Worm (Caenorhabditis elegans) whole organism, L2 larva: ENCODE results near the gene T13C5.6.

Source experiments
- C34F6.9 ChIP-seq: fragments of 150-350 bp; optimal IDR thresholded peaks from 2 replicates; lab custom pipeline; 2014; ENCODE audit warnings: missing biosample characterization, missing genetic modification characterization
- F13H6.1 ChIP-seq: sonication (generic microtip); optimal IDR thresholded peaks from 2 replicates; lab custom pipeline; 2016; ENCODE audit warnings: missing genetic modification characterization, missing compliant biosample characterization
- R02D3.7 ChIP-seq: fragments of 150-350 bp; optimal IDR thresholded peaks from 2 replicates; lab custom pipeline; 2014; ENCODE audit warnings: missing biosample characterization, missing genetic modification characterization
- Y55F3AM.14 ChIP-seq: fragments of 200-800 bp; sonication (Bioruptor generic); optimal IDR thresholded peaks from 2 replicates; lab custom pipeline; 2018; ENCODE audit warnings: mild to moderate bottlenecking, missing genetic modification characterization, missing compliant biosample characterization
- ZK546.5 ChIP-seq: sonication (generic microtip); optimal IDR thresholded peaks from 2 replicates; lab custom pipeline; 2017; ENCODE audit warnings: missing biosample characterization, missing genetic modification characterization
- ama-1 ChIP-seq: fragments of 150-350 bp; optimal IDR thresholded peaks from 2 replicates; lab custom pipeline; 2018; ENCODE audit warnings: inconsistent platforms
- blmp-1 ChIP-seq: sonication (generic microtip); optimal IDR thresholded peaks from 2 replicates; lab custom pipeline; 2017; ENCODE audit warnings: missing genetic modification characterization, mild to moderate bottlenecking, missing compliant biosample characterization, antibody characterized with exemption, moderate library complexity; ENCODE audit not compliant: insufficient read depth
- ceh-16 ChIP-seq: fragments of 150-350 bp; optimal IDR thresholded peaks from 2 replicates; lab custom pipeline; 2014; ENCODE audit warnings: missing biosample characterization, missing genetic modification characterization
- ceh-82 ChIP-seq: fragments of 150-350 bp; optimal IDR thresholded peaks from 2 replicates; lab custom pipeline; 2014; ENCODE audit warnings: missing biosample characterization, missing genetic modification characterization
- crh-2 ChIP-seq: sonication (generic microtip); optimal IDR thresholded peaks from 2 replicates; lab custom pipeline; 2017; ENCODE audit warnings: missing biosample characterization, missing genetic modification characterization
- egl-27 ChIP-seq: sonication (generic microtip); optimal IDR thresholded peaks from 3 replicates; lab custom pipeline; 2017; ENCODE audit warnings: missing biosample characterization, missing genetic modification reagents, missing genetic modification characterization
- elt-1 ChIP-seq: fragments of 150-350 bp; optimal IDR thresholded peaks from 2 replicates; lab custom pipeline; 2014; ENCODE audit warnings: missing biosample characterization, missing genetic modification characterization
- elt-3 ChIP-seq: sonication (generic microtip); optimal IDR thresholded peaks from 2 replicates; lab custom pipeline; 2017; ENCODE audit warnings: missing biosample characterization, missing genetic modification characterization
- fos-1 ChIP-seq: fragments of 150-350 bp; optimal IDR thresholded peaks from 2 replicates; lab custom pipeline; 2014; ENCODE audit warnings: missing biosample characterization, missing genetic modification characterization
- gmeb-1 ChIP-seq: fragments of 150-350 bp; optimal IDR thresholded peaks from 2 replicates; lab custom pipeline; 2014; ENCODE audit warnings: missing biosample characterization, missing genetic modification characterization
- lin-11 ChIP-seq: fragments of 150-350 bp; sonication (generic microtip); optimal IDR thresholded peaks from 2 replicates; lab custom pipeline; 2014; ENCODE audit warnings: missing biosample characterization, missing genetic modification characterization, inconsistent platforms, mixed read lengths
- lin-13 ChIP-seq: fragments of 150-350 bp; optimal IDR thresholded peaks from 2 replicates; lab custom pipeline; 2014; ENCODE audit warnings: missing biosample characterization, missing genetic modification reagents, missing genetic modification characterization
- lin-39 ChIP-seq: fragments of 150-350 bp; optimal IDR thresholded peaks from 2 replicates; lab custom pipeline; 2014; ENCODE audit warnings: missing biosample characterization, missing genetic modification reagents, missing genetic modification characterization
- lsy-2 ChIP-seq, 2 experiments: fragments of 150-350 bp in 1 of 2; sonication (generic microtip) in 1 of 2; optimal IDR thresholded peaks; 2 replicates each; lab custom pipeline; 2014 to 2017; ENCODE audit warnings: missing biosample characterization in 2 of 2, missing genetic modification characterization in 2 of 2
- mab-5 ChIP-seq: fragments of 150-350 bp; optimal IDR thresholded peaks from 2 replicates; lab custom pipeline; 2014; ENCODE audit warnings: missing biosample characterization, missing genetic modification characterization
- mdl-1 ChIP-seq, 2 experiments: fragments of 150-350 bp in 1 of 2; sonication (generic microtip) in 1 of 2; optimal IDR thresholded peaks; 2 replicates each; lab custom pipeline; 2017; ENCODE audit warnings: missing biosample characterization in 2 of 2, missing genetic modification characterization in 2 of 2
- nhr-10 ChIP-seq: sonication (generic microtip); optimal IDR thresholded peaks from 2 replicates; lab custom pipeline; 2017; ENCODE audit warnings: missing biosample characterization, missing genetic modification characterization
- nhr-12 ChIP-seq: fragments of 150-350 bp; optimal IDR thresholded peaks from 2 replicates; lab custom pipeline; 2014; ENCODE audit warnings: missing biosample characterization, missing genetic modification characterization
- nhr-129 ChIP-seq: fragments of 150-350 bp; optimal IDR thresholded peaks from 2 replicates; lab custom pipeline; 2014; ENCODE audit warnings: missing biosample characterization, missing genetic modification characterization
- nhr-21 ChIP-seq: fragments of 150-350 bp; optimal IDR thresholded peaks from 2 replicates; lab custom pipeline; 2014; ENCODE audit warnings: missing biosample characterization, missing genetic modification characterization
- nhr-23 ChIP-seq: fragments of 150-350 bp; optimal IDR thresholded peaks from 2 replicates; lab custom pipeline; 2014; ENCODE audit warnings: missing biosample characterization, missing genetic modification reagents, missing genetic modification characterization
- nhr-25 ChIP-seq: fragments of 150-350 bp; sonication (generic microtip); optimal IDR thresholded peaks from 3 replicates; lab custom pipeline; 2014; ENCODE audit warnings: missing biosample characterization, missing genetic modification characterization
- nhr-6 ChIP-seq: fragments of 150-350 bp; optimal IDR thresholded peaks from 2 replicates; lab custom pipeline; 2014; ENCODE audit warnings: missing biosample characterization, missing genetic modification characterization
- nhr-77 ChIP-seq: fragments of 150-350 bp; optimal IDR thresholded peaks from 2 replicates; lab custom pipeline; 2014; ENCODE audit warnings: missing biosample characterization, missing genetic modification characterization
- peb-1 ChIP-seq: fragments of 150-350 bp; optimal IDR thresholded peaks from 2 replicates; lab custom pipeline; 2014; ENCODE audit warnings: missing biosample characterization, missing genetic modification characterization
- sem-4 ChIP-seq: fragments of 150-350 bp; optimal IDR thresholded peaks from 2 replicates; lab custom pipeline; 2014; ENCODE audit warnings: missing biosample characterization, missing genetic modification reagents, missing genetic modification characterization
- sma-3 ChIP-seq: sonication (generic microtip); optimal IDR thresholded peaks from 2 replicates; lab custom pipeline; 2016; ENCODE audit warnings: missing genetic modification reagents, missing genetic modification characterization, missing compliant biosample characterization
- sma-9 ChIP-seq, 2 experiments: fragments of 150-350 bp in 1 of 2; sonication (generic microtip) in 1 of 2; optimal IDR thresholded peaks; 2 replicates each; lab custom pipeline; 2014 to 2016; ENCODE audit warnings: missing genetic modification characterization in 2 of 2, mild to moderate bottlenecking in 1 of 2, missing biosample characterization in 1 of 2, missing compliant biosample characterization in 1 of 2, missing genetic modification reagents in 1 of 2, moderate library complexity in 1 of 2
- snpc-4 ChIP-seq: fragments of 150-350 bp; optimal IDR thresholded peaks from 2 replicates; lab custom pipeline; 2014; ENCODE audit warnings: missing biosample characterization, missing genetic modification characterization
- unc-55 ChIP-seq: fragments of 150-350 bp; sonication (generic microtip); optimal IDR thresholded peaks from 3 replicates; lab custom pipeline; 2014; ENCODE audit warnings: missing biosample characterization, missing genetic modification reagents, missing genetic modification characterization
- ztf-1 ChIP-seq: fragments of 200-800 bp; sonication (Bioruptor generic); conservative IDR thresholded peaks from 2 replicates; pipeline ENCODE4 v1.3.6; 2022; ENCODE audit warnings: missing genetic modification characterization, missing compliant biosample characterization
- ztf-11 ChIP-seq: sonication (generic microtip); optimal IDR thresholded peaks from 2 replicates; lab custom pipeline; 2017; ENCODE audit warnings: missing biosample characterization, missing genetic modification characterization
- ztf-4 ChIP-seq: fragments of 150-350 bp; optimal IDR thresholded peaks from 2 replicates; lab custom pipeline; 2014; ENCODE audit warnings: missing biosample characterization, missing genetic modification characterization

T13C5.6 gene

ce11 chrX:6203315-6203714, 4.2 kb downstream of the T13C5.6 start:
- TF ChIP-seq ama-1 (lab: Kevin White, UChicago) (no peak), sma-9 (GFP tag; optimal IDR thresholded peaks at IDR 0.05; lab: Kevin White, UChicago) (peak; percentile 21), sma-9 (tag; optimal IDR thresholded peaks at IDR 0.05; lab: Kevin White, UChicago) (no peak), lin-11 (tag; lab: Kevin White, UChicago) (no peak), nhr-12 (no peak)

- peak; percentile 64 for TF ChIP-seq nhr-129 (tag; lab: Kevin White, UChicago)
- TF ChIP-seq F13H6.1 (tag; lab: Kevin White, UChicago): peak; percentile 19
- peak in 1 of 2 experiments; percentile 27 for TF ChIP-seq lsy-2 (tag; optimal IDR thresholded peaks at IDR 0.05; lab: Kevin White, UChicago)
- TF ChIP-seq sem-4 (tag; lab: Kevin White, UChicago): no peak
- peak; percentile 8 for TF ChIP-seq C34F6.9 (tag; lab: Kevin White, UChicago)
- no peak for TF ChIP-seq peb-1
- peak; percentile 27 for TF ChIP-seq ztf-4
- no peak for TF ChIP-seq nhr-6
- TF ChIP-seq fos-1 (tag; lab: Kevin White, UChicago): no peak
- TF ChIP-seq, all 48 proteins: peak for 5
Measured at ce11 chrX:6202809-6203208, 4.7 kb downstream of the T13C5.6 start.

- peak in 1 of 2 experiments; percentile 30 for TF ChIP-seq mdl-1 (tag; optimal IDR thresholded peaks at IDR 0.05; lab: Kevin White, UChicago)
- TF ChIP-seq lsy-2 (tag; optimal IDR thresholded peaks at IDR 0.05; lab: Kevin White, UChicago): peak in 1 of 2 experiments; percentile 57
- TF ChIP-seq F13H6.1 (tag; lab: Kevin White, UChicago): no peak
- no peak for TF ChIP-seq unc-55 (GFP tag; lab: Kevin White, UChicago)
- TF ChIP-seq nhr-21 (tag; lab: Kevin White, UChicago): peak; percentile 80
- TF ChIP-seq ceh-82 (tag; lab: Kevin White, UChicago): no peak
- TF ChIP-seq nhr-25 (tag; lab: Kevin White, UChicago): peak; percentile 56
- peak; percentile 18 for TF ChIP-seq egl-27
- peak; percentile 57 for TF ChIP-seq blmp-1 (tag; lab: Kevin White, UChicago)
- TF ChIP-seq Y55F3AM.14: no peak
- TF ChIP-seq snpc-4 (tag; lab: Kevin White, UChicago): no peak
- TF ChIP-seq nhr-12: no peak
- no peak for TF ChIP-seq elt-1 (tag; lab: Kevin White, UChicago)
- no peak for TF ChIP-seq ztf-11 (tag; lab: Kevin White, UChicago)
- TF ChIP-seq ZK546.5 (tag; lab: Kevin White, UChicago): no peak
- TF ChIP-seq nhr-23 (tag; lab: Kevin White, UChicago): no peak
- peak; percentile 0 for TF ChIP-seq nhr-6
- peak; percentile 32 for TF ChIP-seq fos-1 (tag; lab: Kevin White, UChicago)
- TF ChIP-seq R02D3.7 (tag; lab: Kevin White, UChicago): no peak
- peak; percentile 66 for TF ChIP-seq sma-9 (GFP tag; optimal IDR thresholded peaks at IDR 0.05; lab: Kevin White, UChicago)
- no peak for TF ChIP-seq sma-9 (tag; optimal IDR thresholded peaks at IDR 0.05; lab: Kevin White, UChicago)
- peak; percentile 1 for TF ChIP-seq crh-2 (tag; lab: Kevin White, UChicago)
- peak; percentile 56 for TF ChIP-seq nhr-129 (tag; lab: Kevin White, UChicago)
- peak; percentile 79 for TF ChIP-seq sma-3 (GFP tag; lab: Kevin White, UChicago)
Measured at ce11 chrX:6201542-6201941, 5.9 kb downstream of the T13C5.6 start.

- TF ChIP-seq lin-13 (no peak), ceh-16 (tag; lab: Kevin White, UChicago) (no peak), nhr-129 (tag; lab: Kevin White, UChicago) (no peak), mab-5 (tag; lab: Kevin White, UChicago) (no peak), elt-3 (tag; lab: Kevin White, UChicago) (no peak), ztf-1 (GFP tag; lab: Robert Waterston, UW) (no peak), nhr-77 (no peak), egl-27 (no peak), nhr-10 (no peak), crh-2 (tag; lab: Kevin White, UChicago) (no peak), lin-39 (no peak), ZK546.5 (tag; lab: Kevin White, UChicago) (no peak), gmeb-1 (tag; lab: Kevin White, UChicago) (no peak), nhr-6 (no peak)
Measured at ce11 chrX:6196627-6197026, 10.9 kb downstream of the T13C5.6 start, which contains the start of gene daf-9. Gene daf-9 (plus strand): TSS chrX:6196927.
